Fruit fly (Drosophila melanogaster): Measurements from ENCODE around the gene Rac1.

Rac1 gene

dm6 chr3L:1277937-1278336 lies 24.5 kb downstream of the Rac1 start:
- peak; percentile 4 for TF ChIP-seq CG8159 (tag; optimal IDR thresholded peaks at IDR 0.05)
- peak; percentile 6 for TF ChIP-seq CG14655 (GFP tag; optimal IDR thresholded peaks at IDR 0.05)
- no peak for TF ChIP-seq gl (tag; optimal IDR thresholded peaks at IDR 0.05)

DNA sequence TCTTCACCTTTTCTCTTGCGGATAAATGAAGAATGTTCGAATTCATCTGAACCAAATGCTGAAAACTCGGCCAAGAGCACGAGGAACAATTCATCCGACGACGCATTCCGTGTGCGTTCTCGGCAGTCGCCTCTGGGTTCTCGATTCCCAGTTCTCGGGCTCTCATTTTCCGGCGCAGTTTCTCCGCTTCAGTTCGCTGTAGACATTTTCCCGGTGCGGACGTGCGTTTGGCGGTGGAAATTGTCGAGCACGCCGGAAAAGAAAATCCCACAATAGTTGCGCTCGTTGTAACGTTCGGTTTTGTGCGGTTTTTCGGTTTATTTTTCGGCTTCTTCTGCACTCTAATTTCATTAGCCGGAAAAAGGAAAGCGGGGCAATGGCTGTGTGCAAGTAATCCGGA lies 26.7 kb downstream of the Rac1 start, which contains the start of gene CG32333:
CG32333 (plus strand) TSS at position 190 of the 400 bp plus-strand sequence.
- TF ChIP-seq CG8159 (tag; optimal IDR thresholded peaks at IDR 0.05) (no peak), CG32121 (GFP tag; IDR thresholded peaks at IDR 0.05) (no peak), rn (GFP tag; IDR thresholded peaks at IDR 0.05) (no peak), Pif1B (GFP tag; optimal IDR thresholded peaks at IDR 0.05) (no peak), CG17806 (tag; optimal IDR thresholded peaks at IDR 0.05) (no peak), CG15710 (tag; optimal IDR thresholded peaks at IDR 0.05) (no peak), CG34367 (tag; optimal IDR thresholded peaks at IDR 0.05) (no peak), CG14655 (GFP tag; optimal IDR thresholded peaks at IDR 0.05) (no peak), CG13204 (GFP tag; optimal IDR thresholded peaks at IDR 0.05) (no peak), Ets98B (GFP tag; IDR thresholded peaks at IDR 0.05) (no peak), CG9948 (tag; optimal IDR thresholded peaks at IDR 0.05) (no peak), D1 (tag; optimal IDR thresholded peaks at IDR 0.05) (no peak)

DNA sequence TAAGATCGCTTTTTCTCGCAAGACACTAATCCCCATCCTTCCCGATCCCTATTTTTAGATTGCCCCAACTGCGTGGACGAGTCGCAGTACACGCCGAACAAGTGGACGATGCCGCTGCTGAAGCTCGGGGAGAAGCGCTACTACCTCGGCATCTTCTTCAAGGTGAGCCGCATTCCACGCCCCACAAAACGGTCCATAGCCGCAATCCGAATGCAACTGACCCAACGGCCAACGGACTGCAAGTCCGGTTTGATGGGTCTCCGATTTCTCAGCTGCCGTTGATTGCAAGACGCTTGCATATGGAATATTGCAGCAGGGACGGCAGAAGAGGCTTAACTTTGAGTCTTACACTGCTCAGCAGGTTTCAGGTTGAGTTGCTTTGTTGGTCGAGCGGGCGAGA lies 33.5 kb downstream of the Rac1 start:
- TF ChIP-seq Pif1B (GFP tag; optimal IDR thresholded peaks at IDR 0.05) (no peak), rn (GFP tag; IDR thresholded peaks at IDR 0.05) (no peak), EcR (GFP tag; optimal IDR thresholded peaks at IDR 0.05) (peak; percentile 92), CG13204 (GFP tag; optimal IDR thresholded peaks at IDR 0.05) (peak; percentile 29)

- TF ChIP-seq CG34367 (tag; optimal IDR thresholded peaks at IDR 0.05) (no peak), fd96Ca (GFP tag; IDR thresholded peaks at IDR 0.05) (no peak), CG8301 (tag; optimal IDR thresholded peaks at IDR 0.05) (no peak), CG13204 (GFP tag; optimal IDR thresholded peaks at IDR 0.05) (peak; percentile 1), CG32121 (GFP tag; IDR thresholded peaks at IDR 0.05) (no peak), Pif1A (GFP tag; optimal IDR thresholded peaks at IDR 0.05) (no peak), D1 (tag; optimal IDR thresholded peaks at IDR 0.05) (no peak), EcR (GFP tag; optimal IDR thresholded peaks at IDR 0.05) (peak; percentile 47), CG4496 (GFP tag; IDR thresholded peaks at IDR 0.05) (peak; percentile 31; the same call in 1 of the 3 replicates), CG9948 (tag; optimal IDR thresholded peaks at IDR 0.05) (no peak), Ets98B (GFP tag; IDR thresholded peaks at IDR 0.05) (peak; percentile 14; the same call in 1 of the 2 replicates)
These were observed 37.0 kb downstream of the Rac1 start for dm6 chr3L:1265423-1266002.

DNA sequence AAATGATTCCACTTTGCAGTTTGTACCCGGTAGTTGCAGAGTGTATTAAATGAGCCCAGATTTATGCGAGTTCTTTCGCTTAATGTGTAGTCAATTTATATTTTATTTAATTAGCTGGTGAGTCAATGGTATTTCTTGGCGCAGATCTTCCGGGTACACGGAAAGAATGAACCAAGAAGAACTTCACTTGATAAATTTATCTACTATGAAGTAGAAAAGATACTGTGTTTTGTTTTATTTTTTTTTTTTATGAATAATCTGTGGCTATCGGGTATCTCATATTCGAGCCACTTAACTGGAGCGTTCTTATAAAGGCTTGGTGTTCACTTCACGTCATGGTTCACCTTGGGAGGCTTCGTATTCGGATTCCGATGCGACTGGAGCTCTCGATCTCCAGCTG lies 37.5 kb downstream of the Rac1 start:
- TF ChIP-seq rn (GFP tag; IDR thresholded peaks at IDR 0.05) = no peak
- peak; percentile 33 for TF ChIP-seq CG8301 (tag; optimal IDR thresholded peaks at IDR 0.05)
- TF ChIP-seq CG12605 (GFP tag; IDR thresholded peaks at IDR 0.05) = no peak
- TF ChIP-seq CG14655 (GFP tag; optimal IDR thresholded peaks at IDR 0.05) = peak; percentile 69
- TF ChIP-seq CG17806 (tag; optimal IDR thresholded peaks at IDR 0.05) = no peak
- TF ChIP-seq Snoo (tag; optimal IDR thresholded peaks at IDR 0.05) = peak; percentile 7
- peak; percentile 25 for TF ChIP-seq CG8159 (tag; optimal IDR thresholded peaks at IDR 0.05)
- peak; percentile 25 for TF ChIP-seq CG9948 (tag; optimal IDR thresholded peaks at IDR 0.05)
- peak; percentile 50 for TF ChIP-seq Pif1A (GFP tag; optimal IDR thresholded peaks at IDR 0.05)
- peak; percentile 57 for TF ChIP-seq Pif1B (GFP tag; optimal IDR thresholded peaks at IDR 0.05)

dm6 chr3L:1258547-1258946 lies 43.9 kb downstream of the Rac1 start:
- TF ChIP-seq CG10348 (GFP tag; IDR thresholded peaks at IDR 0.05) (no peak), CG4496 (GFP tag; IDR thresholded peaks at IDR 0.05) (no peak), Pif1A (GFP tag; optimal IDR thresholded peaks at IDR 0.05) (no peak)

DNA sequence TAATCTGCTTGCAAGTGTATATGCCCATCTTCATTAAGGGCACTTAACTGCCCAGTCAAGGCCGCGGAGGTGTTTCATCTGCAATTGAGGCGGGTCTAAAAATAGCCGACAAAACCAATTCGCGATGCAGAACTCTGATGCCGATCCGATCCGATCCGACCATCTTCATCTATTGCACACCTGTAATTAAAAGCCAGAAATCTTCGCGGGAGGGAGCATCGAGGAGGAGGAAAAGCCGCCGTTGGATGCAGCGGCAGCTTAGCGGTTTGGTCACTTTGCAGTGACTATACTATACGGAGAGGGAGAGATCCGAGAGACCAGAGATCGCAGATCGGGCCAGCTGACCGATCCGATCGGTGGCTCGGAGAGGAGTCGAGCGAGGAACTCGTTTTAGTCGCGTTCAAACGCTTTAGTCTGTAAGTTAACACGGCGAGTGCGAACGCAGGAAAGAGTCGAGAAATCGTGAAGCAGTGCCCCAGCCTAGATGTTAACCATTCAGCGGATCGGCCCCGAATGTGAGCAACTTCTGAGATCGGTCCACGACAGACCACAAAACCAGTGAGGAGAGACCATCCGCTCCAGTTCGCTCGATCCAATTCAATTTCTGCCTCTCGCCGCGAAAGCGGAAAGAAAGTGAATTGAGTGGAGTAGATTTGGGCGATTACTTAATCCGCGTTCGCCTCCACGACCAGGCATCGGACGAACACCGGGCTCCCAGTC lies 46.3 kb downstream of the Rac1 start, which contains the start of gene tfc:
tfc (plus strand) TSS at position 389 of the 720 bp plus-strand sequence.
- TF ChIP-seq CG34367 (tag; optimal IDR thresholded peaks at IDR 0.05) = no peak
- no peak for TF ChIP-seq CG8301 (tag; optimal IDR thresholded peaks at IDR 0.05)
- TF ChIP-seq fd96Ca (GFP tag; IDR thresholded peaks at IDR 0.05) = peak; percentile 20; the same call in 1 of the 3 replicates
- peak; percentile 49 for TF ChIP-seq CG12605 (GFP tag; IDR thresholded peaks at IDR 0.05)
- peak; percentile 66 for TF ChIP-seq CG13204 (GFP tag; optimal IDR thresholded peaks at IDR 0.05)
- peak; percentile 50; the same call in 1 of the 2 replicates for TF ChIP-seq Ets98B (GFP tag; IDR thresholded peaks at IDR 0.05)
- peak; percentile 29 for TF ChIP-seq Pif1A (GFP tag; optimal IDR thresholded peaks at IDR 0.05)
- TF ChIP-seq D1 (tag; optimal IDR thresholded peaks at IDR 0.05) = no peak
- peak; percentile 61 for TF ChIP-seq EcR (GFP tag; optimal IDR thresholded peaks at IDR 0.05)
- no peak for TF ChIP-seq gl (tag; optimal IDR thresholded peaks at IDR 0.05)
- no peak for TF ChIP-seq Pif1B (GFP tag; optimal IDR thresholded peaks at IDR 0.05)
- no peak for TF ChIP-seq CG10348 (GFP tag; IDR thresholded peaks at IDR 0.05)
- TF ChIP-seq CG15710 (tag; optimal IDR thresholded peaks at IDR 0.05) = no peak
